Fruit fly (Drosophila melanogaster) Kc167 (cell line): ENCODE results near the gene CG15599.

Experiments used
- h ChIP-seq: fragments of >200 bp; optimal IDR thresholded peaks from 3 replicates; lab custom pipeline; 2018; ENCODE audit warnings: missing external identifiers
- psq ChIP-seq: fragments of >200 bp; optimal IDR thresholded peaks from 2 replicates; lab custom pipeline; 2017; ENCODE audit warnings: missing external identifiers
- ttk ChIP-seq: sonication (Bioruptor generic); optimal IDR thresholded peaks from 2 replicates; lab custom pipeline; 2017; ENCODE audit warnings: missing external identifiers

DNA sequence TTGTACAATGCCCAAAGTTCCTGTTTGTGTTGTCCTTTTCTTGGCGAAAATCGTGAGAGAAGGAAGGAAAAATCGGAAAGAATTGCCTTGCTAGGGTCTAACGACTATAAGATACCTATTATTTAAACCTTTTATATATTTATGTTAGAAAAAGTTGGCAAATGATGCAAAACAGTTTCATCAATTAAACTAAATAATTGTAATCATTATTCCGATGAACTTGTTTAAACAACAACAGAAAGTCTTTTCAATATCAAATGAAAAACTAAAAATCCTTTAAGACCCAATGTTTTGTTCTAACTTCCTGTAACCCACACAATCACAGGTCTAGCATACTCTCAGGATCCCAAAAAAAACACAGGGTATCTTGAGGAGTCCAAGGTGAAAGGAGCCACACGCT is 14.3 kb downstream of the CG15599 start:
- no peak for TF ChIP-seq psq (lab: Kevin White, UChicago)
- no peak for TF ChIP-seq ttk (lab: Kevin White, UChicago)
- TF ChIP-seq h (lab: Kevin White, UChicago) = no peak
